Worm (Caenorhabditis elegans) whole organism, L4/young adult: ENCODE measurements around the gene T27A10.6.

Source experiments
- W03F9.2 ChIP-seq: fragments of 150-350 bp; optimal IDR thresholded peaks from 2 replicates; lab custom pipeline; 2014; ENCODE audit warnings: missing biosample characterization, missing genetic modification characterization
- dao-5 ChIP-seq: sonication (generic microtip); optimal IDR thresholded peaks from 2 replicates; lab custom pipeline; 2016; ENCODE audit warnings: missing genotype, missing genetic modification characterization, moderate library complexity, missing compliant biosample characterization
- him-1 ChIP-seq: sonication (generic microtip); optimal IDR thresholded peaks from 2 replicates; lab custom pipeline; 2016; ENCODE audit warnings: missing genotype, missing genetic modification reagents, missing genetic modification characterization, missing compliant biosample characterization

T27A10.6 gene

DNA sequence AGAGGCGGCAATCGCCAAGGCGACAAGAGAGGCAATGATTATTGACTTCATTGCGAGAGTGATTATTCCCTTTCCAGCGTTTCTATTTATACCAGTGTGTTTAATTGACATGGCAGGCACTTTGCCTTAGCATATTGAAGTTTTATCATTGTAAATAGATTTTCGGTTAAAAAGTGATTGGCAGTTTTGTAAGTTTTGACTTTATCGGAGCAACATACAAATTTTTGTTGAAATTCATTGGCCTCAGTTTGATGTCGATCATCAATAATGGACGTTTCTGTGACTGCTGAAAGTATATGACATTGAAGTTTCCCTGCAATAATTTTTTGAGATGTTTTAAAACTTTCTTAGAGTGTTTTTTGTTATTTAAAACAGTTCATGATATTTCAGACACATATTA lies 23.7 kb downstream of the T27A10.6 start, which contains the start of gene vit-3:
vit-3 (minus strand) TSS at position 60 of the 400 bp plus-strand sequence.
- TF ChIP-seq dao-5 (tag; lab: Kevin White, UChicago) (no peak), him-1 (no peak), W03F9.2 (tag; lab: Kevin White, UChicago) (no peak)

DNA sequence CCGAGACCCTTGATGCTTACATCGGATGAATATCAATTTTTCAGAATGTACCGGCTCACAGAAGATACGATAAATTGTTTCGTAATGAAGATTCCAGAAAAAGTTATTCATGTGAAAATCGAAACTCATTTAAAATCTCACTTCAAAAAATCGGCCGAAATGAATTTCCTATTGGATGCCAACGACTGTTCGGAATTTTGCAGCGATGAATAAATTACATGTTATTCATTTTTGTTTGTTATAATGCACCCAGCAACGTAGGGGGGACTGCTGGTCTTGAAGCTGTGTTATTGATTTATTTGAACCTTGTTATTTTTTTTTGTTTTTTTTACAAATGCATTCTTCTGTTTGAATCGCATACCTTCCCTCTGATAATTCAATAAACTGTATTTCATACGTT lies 29.3 kb downstream of the T27A10.6 start:
- TF ChIP-seq W03F9.2 (tag; lab: Kevin White, UChicago): no peak

DNA sequence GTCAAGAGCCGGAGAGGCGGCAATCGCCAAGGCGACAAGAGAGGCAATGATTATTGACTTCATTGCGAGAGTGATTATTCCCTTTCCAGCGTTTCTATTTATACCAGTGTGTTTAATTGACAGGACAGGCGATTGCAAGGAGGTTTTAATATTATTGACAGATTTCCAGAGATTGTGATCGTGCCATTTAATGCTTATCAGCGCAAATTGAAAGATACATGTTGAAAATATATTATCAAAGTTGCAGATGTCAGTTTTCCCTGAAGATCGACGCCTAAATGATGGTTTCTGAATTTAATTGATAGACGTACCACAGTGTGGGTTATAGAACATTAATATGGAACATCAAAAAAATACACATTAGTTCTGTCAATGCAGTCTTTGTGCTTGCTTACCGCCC lies 32.2 kb downstream of the T27A10.6 start, which contains the start of gene vit-4:
vit-4 (minus strand) TSS at position 63 of the 400 bp plus-strand sequence.
- TF ChIP-seq W03F9.2 (tag; lab: Kevin White, UChicago): no peak
- no peak for TF ChIP-seq him-1
- no peak for TF ChIP-seq dao-5 (tag; lab: Kevin White, UChicago)

DNA sequence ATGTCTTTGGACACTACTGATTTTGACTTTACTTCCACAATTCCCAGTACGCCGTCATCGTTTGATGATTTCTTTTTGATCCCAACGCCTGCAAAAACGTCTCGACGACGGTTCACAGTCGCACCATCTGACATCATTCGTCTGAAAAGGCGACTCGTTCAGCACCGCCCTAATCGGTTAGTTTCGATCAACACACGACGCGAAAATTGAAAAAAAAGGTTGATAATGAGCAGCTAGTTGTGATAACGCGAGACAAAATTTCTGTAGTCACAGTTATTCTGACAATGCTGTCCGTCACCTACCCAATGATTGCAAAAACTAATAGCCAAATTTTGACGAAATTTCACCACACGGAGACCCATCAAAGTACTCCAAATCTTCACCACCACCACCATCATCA lies 40.2 kb downstream of the T27A10.6 start:
- TF ChIP-seq him-1 (no peak), dao-5 (tag; lab: Kevin White, UChicago) (no peak), W03F9.2 (tag; lab: Kevin White, UChicago) (no peak)

DNA sequence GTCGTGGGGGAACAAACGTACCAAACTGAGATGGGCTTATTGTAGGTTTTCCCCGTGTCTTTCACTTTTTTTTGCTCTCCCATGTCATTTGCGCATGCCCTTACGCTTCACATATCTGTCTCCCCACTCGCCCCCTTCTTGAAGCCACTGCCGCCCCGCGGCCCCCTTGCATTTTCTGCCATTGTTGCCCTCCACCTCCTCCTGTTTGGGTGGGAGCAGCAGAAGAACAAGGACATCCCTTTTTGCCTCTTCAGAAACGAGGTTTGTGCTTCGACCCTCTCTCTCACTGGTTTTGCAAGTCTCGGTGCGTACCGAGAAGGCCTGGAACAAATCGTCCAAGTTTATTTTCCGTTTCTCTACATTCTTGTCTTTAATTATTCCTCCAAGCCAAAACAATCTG lies 42.0 kb downstream of the T27A10.6 start:
- TF ChIP-seq dao-5 (tag; lab: Kevin White, UChicago) (no peak), W03F9.2 (tag; lab: Kevin White, UChicago) (no peak), him-1 (no peak)

DNA sequence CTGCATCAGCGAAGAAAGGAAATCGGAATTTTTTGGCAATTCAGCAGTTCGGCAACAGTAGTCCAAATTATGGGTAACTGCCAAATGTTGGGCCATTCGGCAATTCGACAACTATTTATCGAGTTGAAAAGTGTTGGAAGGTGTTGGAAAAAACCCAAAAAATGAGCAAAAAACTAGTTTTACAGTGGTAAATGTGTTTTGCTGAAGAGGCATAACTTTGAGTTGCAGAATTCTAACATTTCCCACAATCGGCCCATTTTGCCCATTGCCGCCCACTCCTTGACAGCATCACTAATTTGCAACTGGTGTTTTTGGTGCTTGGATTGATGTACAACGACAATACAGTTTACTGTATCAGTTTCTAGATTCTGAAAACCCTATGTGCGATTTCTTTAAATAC lies 42.5 kb downstream of the T27A10.6 start:
- TF ChIP-seq him-1 (no peak), dao-5 (tag; lab: Kevin White, UChicago) (no peak), W03F9.2 (tag; lab: Kevin White, UChicago) (no peak)

DNA sequence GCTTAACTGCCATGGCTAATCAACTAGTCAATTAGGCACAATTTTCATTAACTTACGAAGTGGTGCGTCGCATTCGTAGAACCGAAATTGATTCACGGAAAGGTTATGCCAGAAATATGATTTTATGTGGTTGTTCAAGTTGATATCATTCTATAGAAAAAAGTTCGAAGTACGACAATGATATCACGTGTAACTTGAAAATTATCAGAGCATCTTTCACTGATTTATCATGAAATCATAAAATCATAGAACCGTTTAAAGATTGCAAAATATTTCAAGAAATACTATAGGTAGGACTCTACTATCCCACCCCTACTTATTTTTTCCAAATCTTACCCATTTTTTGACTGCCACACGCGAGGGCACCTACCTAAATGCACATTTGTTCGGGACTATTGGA lies 43.2 kb downstream of the T27A10.6 start:
- no peak for TF ChIP-seq W03F9.2 (tag; lab: Kevin White, UChicago)
- no peak for TF ChIP-seq dao-5 (tag; lab: Kevin White, UChicago)
- TF ChIP-seq him-1: no peak

DNA sequence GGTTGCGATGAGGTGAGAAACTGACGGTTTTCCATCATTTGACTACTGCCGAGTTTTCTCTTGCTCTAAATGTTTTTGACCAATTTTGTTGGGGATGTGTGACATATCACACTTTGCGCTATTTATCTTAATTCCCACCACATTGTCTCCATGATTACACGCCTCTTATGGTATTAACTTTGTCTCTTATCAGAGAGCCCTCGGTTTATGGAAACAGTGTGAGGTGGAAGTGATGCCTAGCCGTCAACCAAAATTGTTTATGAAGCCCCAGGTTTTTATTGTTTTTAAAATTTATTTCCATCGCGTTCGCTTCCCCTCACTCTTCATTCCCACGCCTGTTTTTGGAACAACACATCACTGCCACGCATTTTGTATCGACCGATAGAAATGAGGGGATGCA lies 45.0 kb downstream of the T27A10.6 start:
- TF ChIP-seq him-1 (no peak), dao-5 (tag; lab: Kevin White, UChicago) (no peak), W03F9.2 (tag; lab: Kevin White, UChicago) (no peak)

DNA sequence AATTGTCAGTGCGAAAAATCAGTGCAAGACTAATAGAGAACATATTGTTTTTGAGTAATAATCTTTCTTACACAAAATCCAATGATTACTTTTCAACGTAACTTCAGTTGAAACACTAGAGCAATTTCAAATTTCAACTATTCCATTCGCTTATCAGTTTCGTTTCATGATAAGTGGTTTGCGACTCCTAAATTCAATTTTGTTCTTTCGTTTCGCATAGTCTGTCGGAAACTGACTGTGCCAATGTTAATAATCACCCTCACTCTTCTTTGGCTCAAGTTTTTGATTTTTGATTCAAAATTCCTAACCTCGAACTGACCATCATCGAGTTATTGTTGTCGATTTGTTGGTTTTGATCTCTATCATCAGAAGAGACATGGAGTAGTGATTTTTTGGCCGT lies 47.4 kb downstream of the T27A10.6 start:
- TF ChIP-seq him-1 (no peak), W03F9.2 (tag; lab: Kevin White, UChicago) (no peak), dao-5 (tag; lab: Kevin White, UChicago) (no peak)

DNA sequence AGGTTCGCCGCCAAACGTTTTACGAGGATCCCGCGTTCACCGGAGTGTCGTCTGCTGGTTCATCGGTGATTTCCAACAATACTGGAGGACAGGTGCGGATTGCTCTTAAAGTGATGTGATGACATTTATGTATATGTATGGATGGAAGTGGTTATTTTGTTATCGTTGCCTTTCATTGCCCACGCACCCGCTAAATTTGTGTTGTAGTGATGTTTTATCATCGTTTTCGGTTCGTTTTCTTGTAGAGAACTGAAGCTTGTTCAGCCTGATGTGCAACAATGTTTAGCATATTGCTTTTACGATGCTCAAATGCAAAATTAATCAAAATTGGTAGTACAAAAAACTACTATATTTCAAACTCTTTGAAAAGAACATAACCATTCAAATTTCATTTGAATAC lies 48.3 kb downstream of the T27A10.6 start:
- no peak for TF ChIP-seq dao-5 (tag; lab: Kevin White, UChicago)

DNA sequence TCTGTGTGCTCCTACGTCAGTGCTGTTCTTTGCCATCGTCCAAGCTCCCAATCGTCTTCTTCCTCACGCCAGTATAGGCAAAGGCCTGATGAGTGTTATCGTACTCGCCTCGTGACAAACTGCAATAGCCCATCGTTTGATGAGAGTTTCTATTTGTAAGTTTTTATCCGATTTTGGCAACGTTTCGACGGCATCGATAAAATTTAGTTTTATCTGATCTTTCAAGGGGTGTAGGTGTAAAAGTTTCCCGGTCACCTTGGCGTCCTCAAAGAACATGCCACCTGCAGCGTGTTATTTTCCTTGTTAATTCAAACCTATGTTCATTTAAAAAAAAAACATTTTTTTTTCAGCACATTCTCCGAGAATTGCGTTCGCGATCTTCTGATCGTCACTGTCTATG lies 49.1 kb downstream of the T27A10.6 start:
- TF ChIP-seq dao-5 (tag; lab: Kevin White, UChicago) (no peak), W03F9.2 (tag; lab: Kevin White, UChicago) (no peak), him-1 (no peak)

DNA sequence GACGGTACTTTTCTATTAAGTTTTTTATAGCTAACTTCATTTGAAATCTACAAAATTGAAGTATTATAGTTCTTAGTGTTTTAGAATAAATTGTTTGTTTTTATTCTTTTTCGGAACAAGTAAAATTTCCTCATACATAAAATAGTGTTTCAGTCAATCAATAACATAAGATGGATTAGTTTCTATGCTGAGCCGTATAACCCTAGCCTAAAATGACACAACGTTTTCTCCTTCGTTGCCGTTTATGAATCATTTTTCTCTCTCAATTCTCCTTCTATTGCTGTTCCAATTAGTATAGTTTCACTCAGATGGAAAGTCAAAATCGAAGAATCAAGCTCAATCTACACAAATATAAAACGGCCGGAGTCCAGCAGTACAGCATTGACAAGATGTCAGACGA lies 53.9 kb downstream of the T27A10.6 start, which contains the start of gene rgs-7:
rgs-7 (plus strand) TSS at position 301 of the 400 bp plus-strand sequence.
- TF ChIP-seq W03F9.2 (tag; lab: Kevin White, UChicago) (no peak), him-1 (no peak), dao-5 (tag; lab: Kevin White, UChicago) (no peak)

DNA sequence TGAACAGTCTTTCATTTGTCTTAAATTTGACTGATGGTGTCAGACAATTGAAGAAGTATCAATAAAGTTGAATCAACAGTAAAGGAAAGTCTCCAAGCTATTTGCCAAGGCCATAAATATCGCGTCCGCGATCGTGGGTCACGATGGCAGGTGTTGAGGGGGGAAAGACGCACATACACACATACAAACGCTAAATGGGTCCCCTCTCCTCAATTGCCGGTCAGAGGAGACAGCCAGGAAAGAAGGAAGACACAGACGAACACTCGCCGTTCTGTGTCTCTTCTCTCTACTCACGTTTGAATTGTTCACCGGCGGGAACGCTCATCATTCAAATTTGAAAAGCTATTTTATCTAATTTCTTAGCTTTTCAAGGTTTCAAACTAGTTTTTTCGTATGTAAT lies 55.3 kb downstream of the T27A10.6 start:
- TF ChIP-seq dao-5 (tag; lab: Kevin White, UChicago): no peak
- peak; percentile 14 for TF ChIP-seq him-1
- no peak for TF ChIP-seq W03F9.2 (tag; lab: Kevin White, UChicago)
